Worm (Caenorhabditis elegans) whole organism, L4 larva: ENCODE results near the gene srv-10.

Experiments
- D1046.2 ChIP-seq: fragments of 200-800 bp; sonication (Bioruptor generic); IDR thresholded peaks from 2 replicates; pipeline ENCODE4 v1.3.6; 2022; ENCODE audit warnings: missing genetic modification characterization, missing compliant biosample characterization
- F37D6.2 ChIP-seq: sonication (generic microtip); optimal IDR thresholded peaks from 2 replicates; lab custom pipeline; 2016; ENCODE audit warnings: mild to moderate bottlenecking, missing genetic modification characterization, missing compliant biosample characterization
- R02D3.7 ChIP-seq: fragments of 150-350 bp; sonication (generic microtip); optimal IDR thresholded peaks from 3 replicates; lab custom pipeline; 2014; ENCODE audit warnings: missing biosample characterization, missing genetic modification characterization
- T20F7.1 ChIP-seq: fragments of 200-800 bp; sonication (Bioruptor generic); optimal IDR thresholded peaks from 2 replicates; lab custom pipeline; 2018; ENCODE audit warnings: mild to moderate bottlenecking, missing genetic modification characterization, missing compliant biosample characterization
- Y48G9A.11 ChIP-seq: fragments of 200-800 bp; sonication (Bioruptor generic); IDR thresholded peaks from 2 replicates; pipeline ENCODE4 v1.3.6; 2022; ENCODE audit warnings: missing genetic modification reagents, missing genetic modification characterization, missing compliant biosample characterization
- Y5F2A.4 ChIP-seq: fragments of 200-800 bp; sonication (Bioruptor generic); optimal IDR thresholded peaks from 2 replicates; lab custom pipeline; 2018; ENCODE audit warnings: mild to moderate bottlenecking, missing genetic modification characterization, missing compliant biosample characterization
- ZK337.2 ChIP-seq: fragments of 200-800 bp; sonication (Bioruptor generic); IDR thresholded peaks from 2 replicates; pipeline ENCODE4 v1.3.6; 2022; ENCODE audit warnings: missing genetic modification reagents, missing genetic modification characterization, missing compliant biosample characterization
- aha-1 ChIP-seq: fragments of 150-350 bp; peaks from one replicate; lab custom pipeline; 2014; ENCODE audit warnings: missing biosample characterization, missing genetic modification characterization
- aly-2 ChIP-seq: sonication (generic microtip); optimal IDR thresholded peaks from 2 replicates; lab custom pipeline; 2018; ENCODE audit warnings: missing biosample characterization, missing genetic modification characterization
- ama-1 ChIP-seq: fragments of 150-350 bp; optimal IDR thresholded peaks from 2 replicates; lab custom pipeline; 2014; ENCODE audit warnings: inconsistent platforms, mixed read lengths
- arid-1 ChIP-seq: fragments of 200-800 bp; sonication (Bioruptor generic); conservative IDR thresholded peaks from 2 replicates; pipeline ENCODE4 v1.3.6; 2022; ENCODE audit warnings: missing genetic modification reagents, missing genetic modification characterization, missing compliant biosample characterization
- attf-4 ChIP-seq: sonication (generic microtip); optimal IDR thresholded peaks from 3 replicates; lab custom pipeline; 2017; ENCODE audit warnings: missing biosample characterization, missing genetic modification characterization
- ceh-44 ChIP-seq: fragments of 200-800 bp; sonication (Bioruptor generic); IDR thresholded peaks from 2 replicates; pipeline ENCODE4 v1.3.6; 2022; ENCODE audit warnings: missing genetic modification reagents, missing genetic modification characterization, missing compliant biosample characterization
- ces-1 ChIP-seq: fragments of 150-350 bp; sonication (generic microtip); optimal IDR thresholded peaks from 4 replicates; lab custom pipeline; 2014; ENCODE audit warnings: missing biosample characterization, missing genetic modification reagents, missing genetic modification characterization
- cey-2 ChIP-seq: sonication (generic microtip); optimal IDR thresholded peaks from 3 replicates; lab custom pipeline; 2017; ENCODE audit warnings: missing genetic modification characterization, mild to moderate bottlenecking, missing compliant biosample characterization, antibody characterized with exemption, borderline replicate concordance; ENCODE audit not compliant: insufficient read depth
- daf-19 ChIP-seq: fragments of 200-800 bp; sonication (Bioruptor generic); conservative IDR thresholded peaks from 2 replicates; pipeline ENCODE4 v1.3.6; 2022; ENCODE audit warnings: missing genetic modification characterization, missing compliant biosample characterization
- dmd-6 ChIP-seq: fragments of 200-800 bp; sonication (Bioruptor generic); IDR thresholded peaks from 2 replicates; pipeline ENCODE4 v1.3.6; 2022; ENCODE audit warnings: missing genetic modification reagents, missing genetic modification characterization, missing compliant biosample characterization
- dmd-8 ChIP-seq: fragments of 200-800 bp; sonication (Bioruptor generic); IDR thresholded peaks from 2 replicates; pipeline ENCODE4 v1.3.6; 2022; ENCODE audit warnings: missing genetic modification characterization, missing compliant biosample characterization
- dmd-9 ChIP-seq: fragments of 200-800 bp; sonication (Bioruptor generic); IDR thresholded peaks from 2 replicates; pipeline ENCODE4 v1.3.6; 2022; ENCODE audit warnings: missing genetic modification reagents, missing genetic modification characterization, missing compliant biosample characterization
- dpl-1 ChIP-seq: fragments of 150-350 bp; optimal IDR thresholded peaks from 2 replicates; lab custom pipeline; 2014; ENCODE audit warnings: missing biosample characterization, missing genetic modification reagents, missing genetic modification characterization
- dve-1 ChIP-seq: sonication (generic microtip); optimal IDR thresholded peaks from 2 replicates; lab custom pipeline; 2017; ENCODE audit warnings: antibody characterized with exemption, mild to moderate bottlenecking, missing genetic modification characterization, missing compliant biosample characterization; ENCODE audit not compliant: insufficient read depth
- fkh-10 ChIP-seq: fragments of 150-350 bp; optimal IDR thresholded peaks from 2 replicates; lab custom pipeline; 2014; ENCODE audit warnings: missing biosample characterization, missing genetic modification reagents, missing genetic modification characterization
- hlh-30 ChIP-seq: sonication (generic microtip); optimal IDR thresholded peaks from 2 replicates; lab custom pipeline; 2017; ENCODE audit warnings: antibody characterized with exemption, mild to moderate bottlenecking, missing genetic modification characterization, missing compliant biosample characterization; ENCODE audit not compliant: insufficient read depth
- hmg-1.1 ChIP-seq: fragments of 200-800 bp; sonication (Bioruptor generic); IDR thresholded peaks from 2 replicates; pipeline ENCODE4 v1.3.6; 2022; ENCODE audit warnings: missing genetic modification reagents, missing genetic modification characterization, missing compliant biosample characterization
- lim-7 ChIP-seq: fragments of 200-800 bp; sonication (Bioruptor generic); IDR thresholded peaks from 2 replicates; pipeline ENCODE4 v1.3.6; 2022; ENCODE audit warnings: missing genetic modification characterization, missing compliant biosample characterization
- lin-1 ChIP-seq: fragments of 200-800 bp; sonication (Bioruptor generic); IDR thresholded peaks from 2 replicates; pipeline ENCODE4 v1.3.6; 2022; ENCODE audit warnings: missing genetic modification reagents, missing genetic modification characterization, missing compliant biosample characterization
- lin-13 ChIP-seq: fragments of 150-350 bp; optimal IDR thresholded peaks from 2 replicates; lab custom pipeline; 2014; ENCODE audit warnings: missing biosample characterization, missing genetic modification reagents, missing genetic modification characterization
- lin-29 ChIP-seq: fragments of 200-800 bp; sonication (Bioruptor generic); IDR thresholded peaks from 2 replicates; pipeline ENCODE4 v1.3.6; 2022; ENCODE audit warnings: missing genetic modification reagents, missing genetic modification characterization, missing compliant biosample characterization
- lir-3 ChIP-seq: sonication (generic microtip); optimal IDR thresholded peaks from 2 replicates; lab custom pipeline; 2016; ENCODE audit warnings: mild to moderate bottlenecking, missing genetic modification characterization, missing compliant biosample characterization
- madf-5 ChIP-seq, 2 experiments: fragments of 200-800 bp; sonication (Bioruptor generic); IDR thresholded peaks; 2 replicates each; pipeline ENCODE4 v1.3.6; 2022; ENCODE audit warnings: missing compliant biosample characterization in 2 of 2, missing genetic modification characterization in 2 of 2
- madf-9 ChIP-seq: fragments of 200-800 bp; sonication (Bioruptor generic); conservative IDR thresholded peaks from 2 replicates; pipeline ENCODE4 v1.3.6; 2022; ENCODE audit warnings: missing genetic modification reagents, missing genetic modification characterization, missing compliant biosample characterization
- mdl-1 ChIP-seq, 2 experiments: fragments of 150-350 bp in 1 of 2; sonication (generic microtip) in 1 of 2; optimal IDR thresholded peaks; 2 replicates each; lab custom pipeline; 2014 to 2017; ENCODE audit warnings: missing biosample characterization in 2 of 2, missing genetic modification characterization in 2 of 2
- mes-2 ChIP-seq: sonication (generic microtip); optimal IDR thresholded peaks from 2 replicates; lab custom pipeline; 2016; ENCODE audit warnings: missing genotype, mild to moderate bottlenecking, missing genetic modification characterization, missing compliant biosample characterization; ENCODE audit not compliant: poor library complexity, severe bottlenecking
- nhr-11 ChIP-seq: fragments of 150-350 bp; optimal IDR thresholded peaks from 2 replicates; lab custom pipeline; 2014; ENCODE audit warnings: missing biosample characterization, missing genetic modification characterization
- nhr-111 ChIP-seq: fragments of 200-800 bp; sonication (Bioruptor generic); optimal IDR thresholded peaks from 2 replicates; lab custom pipeline; 2018; ENCODE audit warnings: mild to moderate bottlenecking, missing genetic modification characterization, missing compliant biosample characterization
- nhr-237 ChIP-seq: sonication (generic microtip); optimal IDR thresholded peaks from 2 replicates; lab custom pipeline; 2017; ENCODE audit warnings: missing biosample characterization, missing genetic modification characterization
- nhr-25 ChIP-seq: sonication (generic microtip); optimal IDR thresholded peaks from 2 replicates; lab custom pipeline; 2017; ENCODE audit warnings: missing genetic modification characterization, mild to moderate bottlenecking, missing compliant biosample characterization, antibody characterized with exemption, moderate library complexity, borderline replicate concordance; ENCODE audit not compliant: insufficient read depth
- nhr-41 ChIP-seq: fragments of 200-800 bp; sonication (Bioruptor generic); IDR thresholded peaks from 2 replicates; pipeline ENCODE4 v1.3.6; 2022; ENCODE audit warnings: missing genetic modification reagents, missing genetic modification characterization, missing compliant biosample characterization
- nhr-42 ChIP-seq: fragments of 200-800 bp; sonication (Bioruptor generic); IDR thresholded peaks from 2 replicates; pipeline ENCODE4 v1.3.6; 2022; ENCODE audit warnings: missing genetic modification characterization, missing compliant biosample characterization
- nhr-6 ChIP-seq: fragments of 150-350 bp; optimal IDR thresholded peaks from 2 replicates; lab custom pipeline; 2014; ENCODE audit warnings: missing biosample characterization, missing genetic modification characterization
- nhr-76 ChIP-seq: fragments of 150-350 bp; optimal IDR thresholded peaks from 2 replicates; lab custom pipeline; 2014; ENCODE audit warnings: missing biosample characterization, missing genetic modification characterization
- pha-4 ChIP-seq, 2 experiments: fragments of 150-350 bp in 1 of 2; fragments of 200-800 bp in 1 of 2; sonication (Bioruptor generic) in 1 of 2; IDR thresholded peaks in 1 of 2; optimal IDR thresholded peaks in 1 of 2; 2 replicates each; pipeline versions ENCODE4 v1.3.6 to Lab custom; 2014 to 2022; ENCODE audit warnings: missing genetic modification characterization in 2 of 2, missing genetic modification reagents in 2 of 2, missing biosample characterization in 1 of 2, missing compliant biosample characterization in 1 of 2
- saeg-2 ChIP-seq: fragments of 200-800 bp; sonication (Bioruptor generic); IDR thresholded peaks from 2 replicates; pipeline ENCODE4 v1.3.6; 2022; ENCODE audit warnings: missing genetic modification reagents, missing genetic modification characterization, missing compliant biosample characterization
- spr-3 ChIP-seq: fragments of 200-800 bp; sonication (Bioruptor generic); optimal IDR thresholded peaks from 2 replicates; lab custom pipeline; 2018; ENCODE audit warnings: mild to moderate bottlenecking, missing genetic modification characterization, missing compliant biosample characterization
- tag-97 ChIP-seq: fragments of 200-800 bp; sonication (Bioruptor generic); IDR thresholded peaks from 2 replicates; pipeline ENCODE4 v1.3.6; 2022; ENCODE audit warnings: missing genetic modification characterization, missing compliant biosample characterization
- unc-130 ChIP-seq: sonication (generic microtip); optimal IDR thresholded peaks from 2 replicates; lab custom pipeline; 2016; ENCODE audit warnings: missing genetic modification reagents, missing genetic modification characterization, missing compliant biosample characterization
- unc-62 ChIP-seq, 3 experiments: fragments of 150-350 bp in 1 of 3; sonication (generic microtip); optimal IDR thresholded peaks in 2 of 3; peaks in 1 of 3; 1 replicate in 1 of 3; 2 replicates in 2 of 3; lab custom pipeline; 2014 to 2017; ENCODE audit warnings: missing biosample characterization in 3 of 3, missing genetic modification characterization in 3 of 3, missing genetic modification reagents in 3 of 3, missing genotype in 1 of 3
- vab-7 ChIP-seq: fragments of 200-800 bp; sonication (Bioruptor generic); IDR thresholded peaks from 2 replicates; pipeline ENCODE4 v1.3.6; 2022; ENCODE audit warnings: missing genetic modification reagents, missing genetic modification characterization, missing compliant biosample characterization
- zfp-2 ChIP-seq: sonication (generic microtip); optimal IDR thresholded peaks from 2 replicates; lab custom pipeline; 2016; ENCODE audit warnings: mild to moderate bottlenecking, missing genetic modification characterization, missing compliant biosample characterization
- ztf-11 ChIP-seq: fragments of 150-350 bp; optimal IDR thresholded peaks from 2 replicates; lab custom pipeline; 2014; ENCODE audit warnings: missing biosample characterization, missing genetic modification characterization

srv-10 gene

DNA sequence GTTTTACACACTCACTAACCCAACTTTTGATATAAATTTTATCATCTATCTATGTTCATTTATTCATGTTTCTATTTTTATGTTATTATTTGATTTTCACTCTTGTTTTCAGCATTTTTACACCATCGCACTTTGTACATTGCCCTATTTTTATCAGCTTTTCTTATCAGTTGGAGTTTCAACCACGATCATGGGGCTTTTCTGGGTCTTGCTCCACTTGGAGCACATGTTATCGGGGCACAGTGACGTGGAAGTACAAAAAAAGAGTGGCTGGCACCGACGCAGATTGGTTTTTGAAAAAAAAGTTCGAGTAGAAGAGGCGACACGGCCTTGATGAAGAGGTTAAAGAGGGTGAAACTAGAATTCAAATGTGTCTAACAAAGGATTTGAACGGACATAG lies 46.6 kb upstream of the srv-10 start (continued):
- TF ChIP-seq madf-5 (GFP tag; IDR thresholded peaks at IDR 0.05; lab: Robert Waterston, UW) (no peak), ces-1 (GFP tag; lab: Kevin White, UChicago) (no peak), mdl-1 (tag; optimal IDR thresholded peaks at IDR 0.05; lab: Kevin White, UChicago) (peak in 1 of 2 experiments; percentile 26), aly-2 (tag; lab: Kevin White, UChicago) (no peak), ceh-44 (GFP tag; lab: Robert Waterston, UW) (no peak), nhr-76 (tag; lab: Kevin White, UChicago) (no peak), unc-130 (GFP tag; lab: Kevin White, UChicago) (no peak), Y5F2A.4 (no peak), daf-19 (GFP tag; lab: Robert Waterston, UW) (no peak), nhr-11 (tag; lab: Kevin White, UChicago) (no peak), dmd-6 (GFP tag; lab: Robert Waterston, UW) (peak; percentile 89), R02D3.7 (tag; lab: Kevin White, UChicago) (no peak), dve-1 (tag; lab: Kevin White, UChicago) (peak; percentile 97), nhr-6 (peak; percentile 65), hmg-1.1 (GFP tag; lab: Robert Waterston, UW) (no peak), nhr-42 (GFP tag; lab: Robert Waterston, UW) (no peak), nhr-41 (GFP tag; lab: Robert Waterston, UW) (0 out of 2 replicates have a peak, but pooled peaks have one; percentile 13), dpl-1 (GFP tag; lab: Kevin White, UChicago) (no peak), lin-1 (GFP tag; lab: Robert Waterston, UW) (no peak), spr-3 (GFP tag; lab: Kevin White, UChicago) (no peak), aha-1 (tag; lab: Kevin White, UChicago) (no peak), nhr-25 (tag; lab: Kevin White, UChicago) (no peak), dmd-8 (GFP tag; lab: Robert Waterston, UW) (no peak), saeg-2 (0 out of 2 replicates have a peak, but pooled peaks have one; percentile 20), D1046.2 (GFP tag; lab: Robert Waterston, UW) (no peak), F37D6.2 (tag; lab: Kevin White, UChicago) (no peak), dmd-9 (GFP tag; lab: Robert Waterston, UW) (no peak), nhr-237 (tag; lab: Kevin White, UChicago) (no peak), arid-1 (GFP tag; lab: Robert Waterston, UW) (no peak), lin-29 (GFP tag; lab: Robert Waterston, UW) (no peak), unc-62 (GFP tag; optimal IDR thresholded peaks at IDR 0.05 in 1 of 2; lab: Kevin White, UChicago) (no peak), unc-62 (tag; optimal IDR thresholded peaks at IDR 0.05; lab: Kevin White, UChicago) (no peak), fkh-10 (no peak), T20F7.1 (GFP tag; lab: Kevin White, UChicago) (peak; percentile 41), nhr-111 (GFP tag; lab: Kevin White, UChicago) (no peak), lir-3 (tag; lab: Kevin White, UChicago) (no peak), attf-4 (no peak), ZK337.2 (no peak), mes-2 (no peak), lim-7 (no peak), vab-7 (no peak), tag-97 (GFP tag; lab: Robert Waterston, UW) (no peak), madf-9 (no peak), lin-13 (GFP tag; lab: Kevin White, UChicago) (no peak), zfp-2 (no peak), ama-1 (no peak), ztf-11 (no peak), hlh-30 (tag; lab: Kevin White, UChicago) (peak; percentile 69), pha-4 (GFP tag; IDR thresholded peaks at IDR 0.05; lab: Robert Waterston, UW) (no peak), pha-4 (tag; optimal IDR thresholded peaks at IDR 0.05; lab: Kevin White, UChicago) (no peak), Y48G9A.11 (GFP tag; lab: Robert Waterston, UW) (no peak), cey-2 (tag; lab: Kevin White, UChicago) (peak; percentile 50)
